Worm (Caenorhabditis elegans) whole organism, late embryonic: ENCODE data around the gene col-12.

Experiments
- ama-1 ChIP-seq: fragments of 150-350 bp; optimal IDR thresholded peaks from 2 replicates; lab custom pipeline; 2014
- ceh-9 ChIP-seq: sonication (generic microtip); optimal IDR thresholded peaks from 2 replicates; lab custom pipeline; 2016; ENCODE audit warnings: mild to moderate bottlenecking, missing genetic modification characterization, inconsistent platforms, missing compliant biosample characterization
- che-1 ChIP-seq: sonication (generic microtip); optimal IDR thresholded peaks from 2 replicates; lab custom pipeline; 2016; ENCODE audit warnings: mild to moderate bottlenecking, missing genetic modification characterization, missing compliant biosample characterization
- hlh-13 ChIP-seq: fragments of 200-800 bp; sonication (Bioruptor generic); optimal IDR thresholded peaks from 2 replicates; lab custom pipeline; 2018; ENCODE audit warnings: mild to moderate bottlenecking, missing genetic modification characterization, missing compliant biosample characterization
- nfya-1 ChIP-seq: sonication (generic microtip); optimal IDR thresholded peaks from 2 replicates; lab custom pipeline; 2017; ENCODE audit warnings: missing genetic modification characterization, mild to moderate bottlenecking, missing compliant biosample characterization, antibody characterized with exemption, moderate library complexity
- zip-5 ChIP-seq: sonication (generic microtip); optimal IDR thresholded peaks from 2 replicates; lab custom pipeline; 2016; ENCODE audit warnings: missing genetic modification characterization, missing compliant biosample characterization

DNA sequence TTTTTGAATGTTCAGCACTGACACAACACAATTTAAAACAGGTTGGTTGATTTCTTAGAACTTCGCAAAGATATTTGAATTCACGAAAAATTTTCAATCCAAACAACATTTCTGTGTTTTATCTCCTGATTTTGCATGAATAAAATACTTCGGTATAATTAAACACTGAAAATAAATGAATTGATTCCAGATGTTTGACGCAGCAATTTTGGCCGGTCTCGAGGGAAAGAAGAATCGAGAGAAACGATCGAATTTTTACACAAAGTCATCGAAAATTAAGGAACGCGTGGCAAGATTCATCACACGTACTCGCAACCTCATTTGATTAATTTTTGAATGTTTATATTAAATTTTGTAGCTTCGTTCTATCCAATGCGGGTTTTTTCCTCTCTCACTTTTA is 39.2 kb upstream of the col-12 start:
- no peak for TF ChIP-seq zip-5 (tag; lab: Kevin White, UChicago)
- TF ChIP-seq che-1 (tag; lab: Kevin White, UChicago): no peak
- no peak for TF ChIP-seq hlh-13 (GFP tag; lab: Kevin White, UChicago)
- no peak for TF ChIP-seq ceh-9 (tag; lab: Kevin White, UChicago)
- TF ChIP-seq nfya-1 (tag; lab: Kevin White, UChicago): no peak
- no peak for TF ChIP-seq ama-1 (lab: Kevin White, UChicago)
